Worm (Caenorhabditis elegans): ENCODE measurements around the gene F41E6.1.
A peak's percentile ranks its signal among the peaks of the same experiment; 100 is the strongest.

Gene F41E6.1

ce11 chrV:8631277-8631765 lies 8.9 kb downstream of the F41E6.1 start, which contains the start of gene atg-18:
TSS of gene atg-18 (minus strand) at chrV:8631327.
- TF ChIP-seq fkh-10 (GFP tag; optimal IDR thresholded peaks at IDR 0.05), result no peak
- TF ChIP-seq php-3 (GFP tag; IDR thresholded peaks at IDR 0.05), result 0 out of 2 replicates have a peak, but pooled peaks have one; percentile 28
- TF ChIP-seq nhr-48 (tag; optimal IDR thresholded peaks at IDR 0.05), result peak; percentile 81
- peak; percentile 17 to 57 for TF ChIP-seq mdl-1 (tag; optimal IDR thresholded peaks at IDR 0.05)
- TF ChIP-seq zfp-3 (GFP tag; conservative IDR thresholded peaks at IDR 0.05), result no peak
- TF ChIP-seq aly-2 (tag; optimal IDR thresholded peaks at IDR 0.05), result no peak
- TF ChIP-seq attf-4 (tag; optimal IDR thresholded peaks at IDR 0.05), result no peak
- no peak for TF ChIP-seq mdt-29 (GFP tag; IDR thresholded peaks at IDR 0.05)
- peak; percentile 51 for TF ChIP-seq nhr-102 (tag; optimal IDR thresholded peaks at IDR 0.05)
- TF ChIP-seq lin-1 (GFP tag; IDR thresholded peaks at IDR 0.05), result no peak
- TF ChIP-seq nhr-77 (tag; optimal IDR thresholded peaks at IDR 0.05), result peak; percentile 43
- peak; percentile 93 for TF ChIP-seq aha-1 (tag)
- peak; percentile 70 for TF ChIP-seq mxl-3 (GFP tag; optimal IDR thresholded peaks at IDR 0.05)
- no peak for TF ChIP-seq snpc-1.2 (GFP tag; IDR thresholded peaks at IDR 0.05)
- no peak for TF ChIP-seq Y75B8A.6 (GFP tag; IDR thresholded peaks at IDR 0.05)
- TF ChIP-seq T20F7.1 (GFP tag; optimal IDR thresholded peaks at IDR 0.05), result peak; percentile 18
- TF ChIP-seq ceh-32 (tag; optimal IDR thresholded peaks at IDR 0.05; ENCODE audit: poor library complexity), result no peak
- TF ChIP-seq spr-1 (tag; optimal IDR thresholded peaks at IDR 0.05), result peak; percentile 11
- no peak for TF ChIP-seq saeg-2 (GFP tag; IDR thresholded peaks at IDR 0.05)
- TF ChIP-seq madf-9 (GFP tag; conservative IDR thresholded peaks at IDR 0.05), result peak; percentile 42; the same call in 1 of the 2 replicates
- peak; percentile 67 for TF ChIP-seq rbr-2 (tag; optimal IDR thresholded peaks at IDR 0.05)
- TF ChIP-seq ZK546.5 (tag; optimal IDR thresholded peaks at IDR 0.05), result no peak
- peak; percentile 71 for TF ChIP-seq hmg-1.1 (GFP tag; IDR thresholded peaks at IDR 0.05)
- no peak for TF ChIP-seq ZK337.2 (GFP tag; IDR thresholded peaks at IDR 0.05)
- peak; percentile 67 for TF ChIP-seq nhr-6 (tag; optimal IDR thresholded peaks at IDR 0.05)
- TF ChIP-seq cey-2 (tag; optimal IDR thresholded peaks at IDR 0.05; ENCODE audit: borderline replicate concordance, insufficient read depth), result no peak
- peak; percentile 97 for TF ChIP-seq hlh-11 (tag; optimal IDR thresholded peaks at IDR 0.05)
- no peak for TF ChIP-seq pqm-1 (tag; optimal IDR thresholded peaks at IDR 0.05)
- TF ChIP-seq tra-1 (GFP tag; IDR thresholded peaks at IDR 0.05), result no peak
- no peak for TF ChIP-seq ztf-7 (tag; optimal IDR thresholded peaks at IDR 0.05)
- TF ChIP-seq lin-39 (tag; optimal IDR thresholded peaks at IDR 0.05), result no peak
- TF ChIP-seq F26F4.8 (GFP tag; conservative IDR thresholded peaks at IDR 0.05), result no peak
- no peak for TF ChIP-seq F44E2.7 (GFP tag; IDR thresholded peaks at IDR 0.05)
- TF ChIP-seq lir-3 (tag; optimal IDR thresholded peaks at IDR 0.05), result no peak
- TF ChIP-seq T26A8.4 (GFP tag; IDR thresholded peaks at IDR 0.05), result no peak; the same call in 1 of the 2 replicates
- peak; percentile 98 for TF ChIP-seq hlh-30 (tag; optimal IDR thresholded peaks at IDR 0.05; ENCODE audit: insufficient read depth)
- peak; percentile 81 for TF ChIP-seq dve-1 (tag; optimal IDR thresholded peaks at IDR 0.05; ENCODE audit: insufficient read depth)
- peak; percentile 22 for TF ChIP-seq nhr-25 (tag; optimal IDR thresholded peaks at IDR 0.05; ENCODE audit: borderline replicate concordance, insufficient read depth)
- no peak for TF ChIP-seq F10B5.3 (tag; optimal IDR thresholded peaks at IDR 0.05)
- no peak for TF ChIP-seq lin-29 (GFP tag; IDR thresholded peaks at IDR 0.05)
- TF ChIP-seq lin-15B (tag; optimal IDR thresholded peaks at IDR 0.05), result no peak
- TF ChIP-seq zfp-2 (tag; optimal IDR thresholded peaks at IDR 0.05), result no peak
- no peak for TF ChIP-seq lin-38 (GFP tag; IDR thresholded peaks at IDR 0.05)
- TF ChIP-seq R02D3.7 (tag; optimal IDR thresholded peaks at IDR 0.05), result no peak
- peak in 1 of 2 experiments; percentile 47 for TF ChIP-seq unc-62 (GFP tag; optimal IDR thresholded peaks at IDR 0.05 in 1 of 2)
- no peak for TF ChIP-seq unc-62 (tag; optimal IDR thresholded peaks at IDR 0.05)
- TF ChIP-seq ztf-11 (tag; optimal IDR thresholded peaks at IDR 0.05), result no peak
- TF ChIP-seq nhr-11 (tag; optimal IDR thresholded peaks at IDR 0.05), result peak; percentile 67
- no peak for TF ChIP-seq madf-5 (GFP tag; IDR thresholded peaks at IDR 0.05)
- peak in 1 of 2 experiments; percentile 64 for TF ChIP-seq daf-16 (GFP tag; optimal IDR thresholded peaks at IDR 0.05)
- TF ChIP-seq daf-16 (tag; optimal IDR thresholded peaks at IDR 0.05), result peak; percentile 80
